Fruit fly (Drosophila melanogaster): ENCODE data around the gene Der-1.
A peak's percentile ranks its signal among the peaks of the same experiment; 100 is the strongest.

The Der-1 gene

dm6 chr2L:1980708-1981339 lies 7.1 kb downstream of the Der-1 start, which contains the start of the genes CG15356 and CG15362 (continued):
- TF ChIP-seq jigr1 (GFP tag; IDR thresholded peaks at IDR 0.05) (peak; percentile 59; the same call in 1 of the 3 replicates), CG34376 (GFP tag; optimal IDR thresholded peaks at IDR 0.05) (peak; percentile 22), stwl (tag; optimal IDR thresholded peaks at IDR 0.05) (peak; percentile 68), CHES-1-like (GFP tag; optimal IDR thresholded peaks at IDR 0.05) (no peak), gfzf (GFP tag; optimal IDR thresholded peaks at IDR 0.05) (peak; percentile 52), Sin3A (optimal IDR thresholded peaks at IDR 0.05) (peak; percentile 67), CG18262 (tag; optimal IDR thresholded peaks at IDR 0.05) (peak; percentile 34), Gug (GFP tag; IDR thresholded peaks at IDR 0.05) (peak; percentile 60; the same call in 1 of the 4 replicates), CG11085 (GFP tag; IDR thresholded peaks at IDR 0.05) (no peak), CG4328 (GFP tag; optimal IDR thresholded peaks at IDR 0.05) (no peak), Bgb (GFP tag; IDR thresholded peaks at IDR 0.05; ENCODE audit: partially characterized antibody) (peak; percentile 99), abd-A (tag; optimal IDR thresholded peaks at IDR 0.05) (no peak), CG10543 (GFP tag; optimal IDR thresholded peaks at IDR 0.05) (peak; percentile 1), run (tag; optimal IDR thresholded peaks at IDR 0.05) (no peak), CG42726 (GFP tag; IDR thresholded peaks at IDR 0.05; ENCODE audit: partially characterized antibody) (peak; percentile 99), Scr (GFP tag; IDR thresholded peaks at IDR 0.05; ENCODE audit: partially characterized antibody) (peak; percentile 99), danr (GFP tag; IDR thresholded peaks at IDR 0.05) (no peak), NfI (GFP tag; optimal IDR thresholded peaks at IDR 0.05) (peak; percentile 53), CG11695 (GFP tag; IDR thresholded peaks at IDR 0.05) (0 out of 3 replicates have a peak, but pooled peaks have one; percentile 20), Max (GFP tag; optimal IDR thresholded peaks at IDR 0.05) (peak; percentile 55), CG15514 (GFP tag; optimal IDR thresholded peaks at IDR 0.05) (peak; percentile 65), inv (GFP tag; IDR thresholded peaks at IDR 0.05; ENCODE audit: partially characterized antibody) (peak; percentile 99), Camta (GFP tag; optimal IDR thresholded peaks at IDR 0.05) (peak; percentile 26), CG2199 (GFP tag; IDR thresholded peaks at IDR 0.05) (no peak), pan (optimal IDR thresholded peaks at IDR 0.05) (no peak), pan (GFP tag; optimal IDR thresholded peaks at IDR 0.05 in 1 of 2, IDR thresholded peaks at IDR 0.05 in 1 of 2) (peak in 1 of 2 experiments; percentile 60), ind (GFP tag; optimal IDR thresholded peaks at IDR 0.05) (peak; percentile 22), CG12155 (GFP tag; optimal IDR thresholded peaks at IDR 0.05) (peak; percentile 44), az2 (GFP tag; optimal IDR thresholded peaks at IDR 0.05) (peak; percentile 16), cas (GFP tag; IDR thresholded peaks at IDR 0.05) (no peak), fru (optimal IDR thresholded peaks at IDR 0.05) (no peak), Abd-B (GFP tag; optimal IDR thresholded peaks at IDR 0.05) (peak; percentile 75), CG11456 (GFP tag; IDR thresholded peaks at IDR 0.05) (peak; percentile 60), CG7271 (tag; optimal IDR thresholded peaks at IDR 0.05) (no peak), grn (GFP tag; optimal IDR thresholded peaks at IDR 0.05) (no peak), ems (GFP tag; optimal IDR thresholded peaks at IDR 0.05) (peak; percentile 6), dmrt11E (tag; optimal IDR thresholded peaks at IDR 0.05) (peak; percentile 24), hb (GFP tag; IDR thresholded peaks at IDR 0.05; ENCODE audit: partially characterized antibody) (peak; percentile 100), D19B (GFP tag; optimal IDR thresholded peaks at IDR 0.05) (peak; percentile 51), amos (GFP tag; IDR thresholded peaks at IDR 0.05; ENCODE audit: partially characterized antibody) (peak; percentile 99), CG32532 (GFP tag; IDR thresholded peaks at IDR 0.05) (peak; percentile 58), row (GFP tag; IDR thresholded peaks at IDR 0.05) (peak; percentile 78), CG30403 (GFP tag; optimal IDR thresholded peaks at IDR 0.05) (peak; percentile 45), ERR (GFP tag; optimal IDR thresholded peaks at IDR 0.05) (no peak), mam (GFP tag; optimal IDR thresholded peaks at IDR 0.05) (peak; percentile 15), CG6272 (GFP tag; IDR thresholded peaks at IDR 0.05) (peak; percentile 38; the same call in 1 of the 2 replicates), CG1602 (GFP tag; optimal IDR thresholded peaks at IDR 0.05) (peak; percentile 2), MBD-R2 (GFP tag; IDR thresholded peaks at IDR 0.05) (peak; percentile 84), CG8290 (GFP tag; optimal IDR thresholded peaks at IDR 0.05) (peak; percentile 16), CG8290 (tag; optimal IDR thresholded peaks at IDR 0.05) (no peak), CG12391 (tag; optimal IDR thresholded peaks at IDR 0.05) (peak; percentile 61)

Measured in whole organism, embryonic.